Worm (Caenorhabditis elegans): ENCODE data around the gene R160.14.

- TF ChIP-seq tab-1 (GFP tag; IDR thresholded peaks at IDR 0.05) (no peak), klf-2 (GFP tag; conservative IDR thresholded peaks at IDR 0.05) (no peak), T22C8.4 (GFP tag; IDR thresholded peaks at IDR 0.05) (no peak), ztf-29 (GFP tag; IDR thresholded peaks at IDR 0.05) (no peak), flt-1 (GFP tag; IDR thresholded peaks at IDR 0.05) (no peak), ref-1 (GFP tag; conservative IDR thresholded peaks at IDR 0.05) (no peak), med-1 (GFP tag; optimal IDR thresholded peaks at IDR 0.05; ENCODE audit: insufficient read depth) (no peak), ztf-23 (GFP tag; IDR thresholded peaks at IDR 0.05) (no peak), cog-1 (tag; optimal IDR thresholded peaks at IDR 0.05) (no peak)
Observed at ce11 chrX:4397460-4397859, 25.6 kb upstream of the R160.14 start.

All from whole organism, midembryonic.